Worm (Caenorhabditis elegans) whole organism, L4 larva: ENCODE data around the gene mboa-6.

Source experiments
- F44E2.7 ChIP-seq: fragments of 200-800 bp; sonication (Bioruptor generic); IDR thresholded peaks from 2 replicates; pipeline ENCODE4 v2.1.2; 2022; ENCODE audit warnings: missing genetic modification characterization, missing compliant biosample characterization
- arid-1 ChIP-seq: fragments of 200-800 bp; sonication (Bioruptor generic); conservative IDR thresholded peaks from 2 replicates; pipeline ENCODE4 v1.3.6; 2022; ENCODE audit warnings: missing genetic modification reagents, missing genetic modification characterization, missing compliant biosample characterization
- ceh-28 ChIP-seq: fragments of 150-350 bp; optimal IDR thresholded peaks from 2 replicates; lab custom pipeline; 2014; ENCODE audit warnings: missing biosample characterization, missing genetic modification reagents, missing genetic modification characterization
- ceh-44 ChIP-seq: fragments of 200-800 bp; sonication (Bioruptor generic); IDR thresholded peaks from 2 replicates; pipeline ENCODE4 v1.3.6; 2022; ENCODE audit warnings: missing genetic modification reagents, missing genetic modification characterization, missing compliant biosample characterization
- hmg-1.1 ChIP-seq: fragments of 200-800 bp; sonication (Bioruptor generic); IDR thresholded peaks from 2 replicates; pipeline ENCODE4 v1.3.6; 2022; ENCODE audit warnings: missing genetic modification reagents, missing genetic modification characterization, missing compliant biosample characterization
- nhr-237 ChIP-seq: sonication (generic microtip); optimal IDR thresholded peaks from 2 replicates; lab custom pipeline; 2017; ENCODE audit warnings: missing biosample characterization, missing genetic modification characterization
- nhr-28 ChIP-seq: fragments of 150-350 bp; optimal IDR thresholded peaks from 2 replicates; lab custom pipeline; 2014; ENCODE audit warnings: missing biosample characterization, missing genetic modification characterization
- nhr-77 ChIP-seq: fragments of 150-350 bp; optimal IDR thresholded peaks from 2 replicates; lab custom pipeline; 2014; ENCODE audit warnings: missing biosample characterization, missing genetic modification characterization
- pqm-1 ChIP-seq: sonication (generic microtip); optimal IDR thresholded peaks from 2 replicates; lab custom pipeline; 2017; ENCODE audit warnings: missing biosample characterization, missing genetic modification characterization
- skn-1 ChIP-seq: fragments of 150-350 bp; optimal IDR thresholded peaks from 2 replicates; lab custom pipeline; 2014; ENCODE audit warnings: missing biosample characterization, missing genetic modification characterization
- zag-1 ChIP-seq: fragments of 150-350 bp; optimal IDR thresholded peaks from 2 replicates; lab custom pipeline; 2014; ENCODE audit warnings: missing biosample characterization, missing genetic modification characterization

ce11 chrIII:2008334-2008733 lies 46.6 kb upstream of the mboa-6 start:
- no peak for TF ChIP-seq hmg-1.1 (GFP tag; lab: Robert Waterston, UW)
- TF ChIP-seq skn-1: no peak
- TF ChIP-seq pqm-1 (tag; lab: Kevin White, UChicago): no peak
- no peak for TF ChIP-seq nhr-237 (tag; lab: Kevin White, UChicago)
- TF ChIP-seq nhr-77: no peak
- no peak for TF ChIP-seq F44E2.7 (GFP tag; lab: Robert Waterston, UW)
- TF ChIP-seq arid-1: no peak
- TF ChIP-seq ceh-44 (GFP tag; lab: Robert Waterston, UW): no peak
- no peak for TF ChIP-seq ceh-28 (tag; lab: Kevin White, UChicago)
- no peak for TF ChIP-seq zag-1 (tag; lab: Kevin White, UChicago)
- no peak for TF ChIP-seq nhr-28 (tag; lab: Kevin White, UChicago)
